Worm (Caenorhabditis elegans): ENCODE data around the gene F13H8.1.

ce11 chrII:6252707-6253106 lies 30.5 kb upstream of the F13H8.1 start:
- TF ChIP-seq him-1 (tag; optimal IDR thresholded peaks at IDR 0.05) (no peak), W03F9.2 (tag; optimal IDR thresholded peaks at IDR 0.05) (no peak), dao-5 (tag; optimal IDR thresholded peaks at IDR 0.05) (no peak)
